Fruit fly (Drosophila melanogaster): ENCODE results near the gene Gr28b.

The Gr28b gene

DNA sequence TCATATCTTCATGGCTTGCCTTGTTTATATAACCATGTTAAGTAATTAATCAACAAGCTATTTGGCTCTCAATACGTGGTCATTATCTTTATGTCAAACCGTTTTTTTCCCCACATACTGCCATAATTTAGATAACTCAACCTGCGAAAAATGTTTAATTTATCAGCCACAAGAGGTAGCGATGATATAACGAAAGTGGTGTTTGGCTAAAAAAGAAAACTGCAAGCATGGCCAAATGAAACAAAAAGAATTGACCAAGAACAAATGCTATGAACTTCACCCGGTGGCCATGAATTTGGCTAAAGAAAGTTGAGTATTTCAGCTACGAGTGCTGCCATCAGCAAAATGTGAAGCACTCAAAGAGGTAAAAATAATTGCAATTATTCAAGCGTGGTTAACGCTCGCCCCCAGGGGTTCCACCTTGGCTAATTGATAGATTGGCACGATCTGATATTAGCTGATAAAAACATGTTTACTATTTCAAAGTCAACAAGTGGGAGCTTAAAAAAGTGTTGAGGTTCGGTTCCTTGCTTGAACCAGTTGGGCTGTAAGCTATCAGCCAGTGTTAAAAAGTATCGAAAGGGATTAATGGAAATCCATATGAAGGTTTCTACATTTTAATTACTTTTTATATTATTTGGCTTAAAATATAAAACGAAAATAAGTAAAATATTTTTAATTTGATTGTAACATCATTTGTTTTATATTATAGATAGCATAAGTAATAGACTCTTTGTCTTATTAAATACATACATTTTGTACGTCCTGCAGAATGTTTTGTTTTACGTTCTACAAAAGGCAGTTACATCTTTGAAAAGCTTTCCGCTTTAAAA lies 25.3 kb downstream of the Gr28b start (continued):
- peak; percentile 82 for TF ChIP-seq CG1233 (GFP tag; optimal IDR thresholded peaks at IDR 0.05)
- peak; percentile 9 for TF ChIP-seq Hand (GFP tag; optimal IDR thresholded peaks at IDR 0.05)
- no peak for TF ChIP-seq knrl (GFP tag; IDR thresholded peaks at IDR 0.05; ENCODE audit: partially characterized antibody)
- peak; percentile 88 for TF ChIP-seq CG11456 (GFP tag; IDR thresholded peaks at IDR 0.05)
- TF ChIP-seq CG31441 (GFP tag; IDR thresholded peaks at IDR 0.05): peak; percentile 43; the same call in 1 of the 2 replicates
- TF ChIP-seq Nf-YC (tag; optimal IDR thresholded peaks at IDR 0.05): peak; percentile 47
- no peak for TF ChIP-seq amos (GFP tag; IDR thresholded peaks at IDR 0.05; ENCODE audit: partially characterized antibody)
- TF ChIP-seq toy (GFP tag; IDR thresholded peaks at IDR 0.05): peak; percentile 43; the same call in 1 of the 2 replicates
- peak; percentile 75 for TF ChIP-seq ranshi (GFP tag; IDR thresholded peaks at IDR 0.05)
- peak; percentile 81 for TF ChIP-seq Dek (tag; optimal IDR thresholded peaks at IDR 0.05)
- peak; percentile 58 for TF ChIP-seq CG17328 (GFP tag; IDR thresholded peaks at IDR 0.05)
- peak; percentile 46; the same call in 2 of the 3 replicates for TF ChIP-seq CG2199 (GFP tag; IDR thresholded peaks at IDR 0.05)
- peak; percentile 66 for TF ChIP-seq CG16863 (GFP tag; optimal IDR thresholded peaks at IDR 0.05)
- TF ChIP-seq maf-S (GFP tag; optimal IDR thresholded peaks at IDR 0.05): peak; percentile 73
- TF ChIP-seq nerfin-2 (GFP tag; IDR thresholded peaks at IDR 0.05; ENCODE audit: partially characterized antibody): no peak
- TF ChIP-seq Rx (GFP tag; IDR thresholded peaks at IDR 0.05): no peak
- no peak for TF ChIP-seq fd96Cb (tag; optimal IDR thresholded peaks at IDR 0.05)
- TF ChIP-seq CG15011 (GFP tag; optimal IDR thresholded peaks at IDR 0.05): peak; percentile 51
- no peak for TF ChIP-seq sim (GFP tag; IDR thresholded peaks at IDR 0.05)
- peak; percentile 21 for TF ChIP-seq CG15073 (GFP tag; optimal IDR thresholded peaks at IDR 0.05)
- TF ChIP-seq CG3838 (GFP tag; optimal IDR thresholded peaks at IDR 0.05): peak; percentile 74
- no peak for TF ChIP-seq cad (GFP tag; optimal IDR thresholded peaks at IDR 0.05)
- no peak; the same call in 1 of the 2 replicates for TF ChIP-seq CG14667 (GFP tag; IDR thresholded peaks at IDR 0.05)
- TF ChIP-seq gcm (GFP tag; optimal IDR thresholded peaks at IDR 0.05): peak; percentile 39
- TF ChIP-seq CG6765 (GFP tag; optimal IDR thresholded peaks at IDR 0.05): peak; percentile 52
- no peak for TF ChIP-seq CG6791 (GFP tag; IDR thresholded peaks at IDR 0.05; ENCODE audit: partially characterized antibody)
- peak; percentile 45 for TF ChIP-seq CG4424 (GFP tag; optimal IDR thresholded peaks at IDR 0.05)
- TF ChIP-seq slou (GFP tag; optimal IDR thresholded peaks at IDR 0.05): peak; percentile 72
- TF ChIP-seq gce (GFP tag; IDR thresholded peaks at IDR 0.05): peak; percentile 71; the same call in 2 of the 3 replicates
- TF ChIP-seq CG13123 (GFP tag; optimal IDR thresholded peaks at IDR 0.05): peak; percentile 79
- TF ChIP-seq Fer1 (GFP tag; optimal IDR thresholded peaks at IDR 0.05): peak; percentile 75
- TF ChIP-seq CG16813 (GFP tag; IDR thresholded peaks at IDR 0.05; ENCODE audit: partially characterized antibody): no peak
- TF ChIP-seq Bgb (GFP tag; IDR thresholded peaks at IDR 0.05; ENCODE audit: partially characterized antibody): no peak
- TF ChIP-seq CG10147 (GFP tag; optimal IDR thresholded peaks at IDR 0.05): peak; percentile 57
- peak; percentile 41 for TF ChIP-seq CG7928 (GFP tag; optimal IDR thresholded peaks at IDR 0.05)
- peak; percentile 23 for TF ChIP-seq CG8924 (tag; optimal IDR thresholded peaks at IDR 0.05)
- no peak for TF ChIP-seq Usf (GFP tag; optimal IDR thresholded peaks at IDR 0.05)
- TF ChIP-seq HHEX (GFP tag; optimal IDR thresholded peaks at IDR 0.05): peak; percentile 71
- peak; percentile 30 for TF ChIP-seq pzg (GFP tag; optimal IDR thresholded peaks at IDR 0.05)
- peak; percentile 79 for TF ChIP-seq Asciz (GFP tag; optimal IDR thresholded peaks at IDR 0.05)
- TF ChIP-seq cwo (GFP tag; optimal IDR thresholded peaks at IDR 0.05): peak; percentile 55
- TF ChIP-seq da (GFP tag; optimal IDR thresholded peaks at IDR 0.05): peak; percentile 4
- TF ChIP-seq twi (tag; optimal IDR thresholded peaks at IDR 0.05): no peak
- TF ChIP-seq CG34224 (GFP tag; IDR thresholded peaks at IDR 0.05; ENCODE audit: partially characterized antibody): no peak
- peak; percentile 89 for TF ChIP-seq Atf6 (GFP tag; IDR thresholded peaks at IDR 0.05)
- peak; percentile 58 for TF ChIP-seq CG14965 (GFP tag; optimal IDR thresholded peaks at IDR 0.05; ENCODE audit: borderline replicate concordance)
- peak; percentile 40 for TF ChIP-seq CG4360 (GFP tag; IDR thresholded peaks at IDR 0.05)
- TF ChIP-seq Sry-δ (GFP tag; optimal IDR thresholded peaks at IDR 0.05): peak; percentile 43
